Fruit fly (Drosophila melanogaster) whole organism, pupa: ENCODE results near the gene Dna2.

Experiments used
- D1 ChIP-seq: fragments of 200-800 bp; sonication (Bioruptor generic); optimal IDR thresholded peaks from 2 replicates; lab custom pipeline; 2018; ENCODE audit warnings: missing biosample characterization, mild to moderate bottlenecking, missing genetic modification characterization, moderate library complexity
- EcR ChIP-seq: fragments of 200-800 bp; sonication (Bioruptor generic); optimal IDR thresholded peaks from 3 replicates; lab custom pipeline; 2019; ENCODE audit warnings: missing biosample characterization, missing genetic modification characterization, mild to moderate bottlenecking, moderate library complexity, missing genetic modification reagents
- Ets98B ChIP-seq: fragments of 200-800 bp; sonication (Bioruptor generic); IDR thresholded peaks from 2 replicates; pipeline ENCODE4 v1.3.6; 2022; ENCODE audit warnings: missing biosample characterization, missing genetic modification characterization
- fd96Ca ChIP-seq: fragments of 200-800 bp; sonication (Bioruptor generic); IDR thresholded peaks from 3 replicates; pipeline ENCODE4 v1.3.6; 2022; ENCODE audit warnings: missing biosample characterization, missing genetic modification characterization

DNA sequence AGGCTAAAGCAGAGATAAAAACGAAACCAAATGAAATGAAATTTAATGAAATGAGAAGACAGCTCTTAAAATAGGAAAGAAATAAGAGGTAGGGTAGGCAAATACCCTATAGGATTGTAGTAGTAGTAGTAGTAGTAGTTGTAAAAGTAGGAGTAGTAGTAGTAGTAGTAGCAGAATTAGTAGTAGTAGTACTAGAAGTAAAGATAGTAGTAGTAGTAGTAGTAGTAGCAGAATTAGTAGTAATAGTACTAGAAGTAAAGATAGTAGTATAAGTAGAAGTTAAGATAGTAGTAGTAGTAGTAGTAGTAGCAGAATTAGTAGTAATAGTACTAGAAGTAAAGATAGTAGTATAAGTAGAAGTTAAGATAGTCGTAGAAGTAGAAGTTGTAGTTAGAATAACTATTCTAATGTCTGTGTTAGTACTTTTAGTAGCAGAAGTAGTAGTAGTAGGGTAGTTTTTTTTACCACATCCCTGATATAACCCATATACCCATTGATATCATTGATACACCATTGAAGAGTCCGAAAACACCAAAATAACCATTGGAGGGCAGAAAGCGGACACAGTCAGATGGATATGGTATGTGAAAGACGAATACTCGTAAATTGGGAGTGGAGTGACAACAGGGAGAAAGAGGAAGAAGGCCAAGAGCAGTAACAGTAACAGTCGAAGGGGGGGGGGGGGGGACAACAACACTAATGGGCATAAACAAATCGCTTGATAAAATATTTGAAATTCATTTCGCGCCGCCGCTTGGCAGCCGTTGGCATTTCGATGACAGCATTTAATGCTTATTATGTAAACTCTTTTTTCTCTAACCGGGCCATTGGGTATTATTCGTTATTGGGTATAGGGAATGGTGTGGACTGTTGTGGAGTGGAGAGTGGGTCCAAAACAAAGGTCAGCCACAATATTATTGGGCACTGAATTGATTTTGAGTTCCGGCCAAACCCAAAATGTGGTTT is 4.7 kb downstream of the Dna2 start:
- no peak for TF ChIP-seq Ets98B (GFP tag; lab: Robert Waterston, UW)
- TF ChIP-seq EcR (GFP tag; lab: Kevin White, UChicago): no peak
- no peak for TF ChIP-seq D1 (tag; lab: Kevin White, UChicago)
- TF ChIP-seq fd96Ca (GFP tag; lab: Robert Waterston, UW): no peak
